Fruit fly (Drosophila melanogaster) whole organism, embryonic: ENCODE data around the gene CG1233.

Source experiments
- Atf6 ChIP-seq: fragments of 200-800 bp; sonication (Bioruptor generic); IDR thresholded peaks from 2 replicates; pipeline ENCODE4 v1.3.6; 2022; ENCODE audit warnings: missing biosample characterization, missing genetic modification characterization
- Bdp1 ChIP-seq: fragments of 200-800 bp; sonication (Bioruptor generic); optimal IDR thresholded peaks from 3 replicates; lab custom pipeline; 2016; ENCODE audit warnings: missing biosample characterization, missing genetic modification characterization
- C15 ChIP-seq: fragments of 200-800 bp; sonication (Bioruptor generic); IDR thresholded peaks from 3 replicates; pipeline ENCODE4 v1.3.6; 2022; ENCODE audit warnings: missing biosample characterization, missing genetic modification characterization
- CG10267 ChIP-seq: fragments of 200-800 bp; sonication (Bioruptor generic); optimal IDR thresholded peaks from 2 replicates; lab custom pipeline; 2018; ENCODE audit warnings: missing biosample characterization, mild to moderate bottlenecking, missing genetic modification characterization, moderate library complexity
- CG10979 ChIP-seq: fragments of 200-800 bp; sonication (Bioruptor generic); optimal IDR thresholded peaks from 2 replicates; lab custom pipeline; 2018; ENCODE audit warnings: missing biosample characterization, mild to moderate bottlenecking, missing genetic modification characterization, moderate library complexity
- CG11504 ChIP-seq: fragments of 200-800 bp; sonication (Bioruptor generic); optimal IDR thresholded peaks from 3 replicates; lab custom pipeline; 2019; ENCODE audit warnings: missing biosample characterization, mild to moderate bottlenecking, missing genetic modification characterization, moderate library complexity
- CG12391 ChIP-seq: fragments of 200-800 bp; sonication (Bioruptor generic); optimal IDR thresholded peaks from 3 replicates; lab custom pipeline; 2018; ENCODE audit warnings: missing biosample characterization, mild to moderate bottlenecking, missing genetic modification characterization, moderate library complexity
- CG12659 ChIP-seq: fragments of 200-800 bp; sonication (Bioruptor generic); optimal IDR thresholded peaks from 3 replicates; lab custom pipeline; 2017; ENCODE audit warnings: mild to moderate bottlenecking, missing biosample characterization, missing genetic modification reagents, missing genetic modification characterization
- CG13123 ChIP-seq: fragments of 200-800 bp; sonication (Bioruptor generic); optimal IDR thresholded peaks from 2 replicates; lab custom pipeline; 2016; ENCODE audit warnings: missing biosample characterization, missing genetic modification characterization
- CG15601 ChIP-seq: fragments of 200-800 bp; sonication (Bioruptor generic); optimal IDR thresholded peaks from 3 replicates; lab custom pipeline; 2019; ENCODE audit warnings: missing biosample characterization, mild to moderate bottlenecking, missing genetic modification characterization, moderate library complexity
- CG16815 ChIP-seq: fragments of 200-800 bp; sonication (Bioruptor generic); optimal IDR thresholded peaks from 3 replicates; lab custom pipeline; 2017; ENCODE audit warnings: missing biosample characterization, mild to moderate bottlenecking, missing genetic modification characterization
- CG17328 ChIP-seq: fragments of 200-800 bp; sonication (Bioruptor generic); IDR thresholded peaks from 2 replicates; pipeline ENCODE4 v1.3.6; 2022; ENCODE audit warnings: missing biosample characterization, missing genetic modification characterization
- CG17359 ChIP-seq: fragments of 200-800 bp; sonication (Bioruptor generic); optimal IDR thresholded peaks from 3 replicates; lab custom pipeline; 2018; ENCODE audit warnings: missing biosample characterization, mild to moderate bottlenecking, missing genetic modification characterization, moderate library complexity
- CG17385 ChIP-seq: fragments of 200-800 bp; sonication (Bioruptor generic); optimal IDR thresholded peaks from 3 replicates; lab custom pipeline; 2018; ENCODE audit warnings: missing biosample characterization, mild to moderate bottlenecking, missing genetic modification characterization
- CG18262 ChIP-seq: fragments of 200-800 bp; optimal IDR thresholded peaks from 3 replicates; lab custom pipeline; 2019; ENCODE audit warnings: missing biosample characterization, mild to moderate bottlenecking, missing genetic modification characterization, moderate library complexity
- CG2116 ChIP-seq: fragments of 200-800 bp; sonication (Bioruptor generic); optimal IDR thresholded peaks from 3 replicates; lab custom pipeline; 2018; ENCODE audit warnings: missing biosample characterization, mild to moderate bottlenecking, missing genetic modification characterization
- CG2120 ChIP-seq: fragments of 200-800 bp; sonication (Bioruptor generic); optimal IDR thresholded peaks from 3 replicates; lab custom pipeline; 2016; ENCODE audit warnings: missing biosample characterization, missing genetic modification characterization
- CG31388 ChIP-seq: fragments of 200-800 bp; sonication (Bioruptor generic); optimal IDR thresholded peaks from 2 replicates; lab custom pipeline; 2016; ENCODE audit warnings: missing biosample characterization, missing genetic modification characterization
- CG31441 ChIP-seq: fragments of 200-800 bp; sonication (Bioruptor generic); IDR thresholded peaks from 2 replicates; pipeline ENCODE4 v1.3.6; 2022; ENCODE audit warnings: missing biosample characterization, missing genetic modification characterization
- CG33213 ChIP-seq: fragments of 200-800 bp; sonication (Bioruptor generic); optimal IDR thresholded peaks from 3 replicates; lab custom pipeline; 2016; ENCODE audit warnings: missing biosample characterization, missing genetic modification characterization
- CG3407 ChIP-seq: fragments of 200-800 bp; sonication (Bioruptor generic); optimal IDR thresholded peaks from 2 replicates; lab custom pipeline; 2018; ENCODE audit warnings: missing biosample characterization, mild to moderate bottlenecking, missing genetic modification characterization
- CG3838 ChIP-seq: fragments of 200-800 bp; sonication (Bioruptor generic); optimal IDR thresholded peaks from 3 replicates; lab custom pipeline; 2016; ENCODE audit warnings: missing biosample characterization, missing genetic modification characterization
- CG7556 ChIP-seq: fragments of 200-800 bp; sonication (Bioruptor generic); optimal IDR thresholded peaks from 2 replicates; lab custom pipeline; 2017; ENCODE audit warnings: missing biosample characterization, mild to moderate bottlenecking, missing genetic modification characterization
- CG8388 ChIP-seq: fragments of 200-800 bp; sonication (Bioruptor generic); optimal IDR thresholded peaks from 2 replicates; lab custom pipeline; 2019; ENCODE audit warnings: missing biosample characterization, mild to moderate bottlenecking, missing genetic modification characterization, moderate library complexity
- CG8924 ChIP-seq: fragments of 200-800 bp; optimal IDR thresholded peaks from 3 replicates; lab custom pipeline; 2019; ENCODE audit warnings: missing biosample characterization, mild to moderate bottlenecking, missing genetic modification characterization, moderate library complexity
- CG9817 ChIP-seq: fragments of 200-800 bp; sonication (Bioruptor generic); optimal IDR thresholded peaks from 2 replicates; lab custom pipeline; 2018; ENCODE audit warnings: missing biosample characterization, mild to moderate bottlenecking, missing genetic modification characterization, moderate library complexity
- D19A ChIP-seq: fragments of 200-800 bp; optimal IDR thresholded peaks from 3 replicates; lab custom pipeline; 2019; ENCODE audit warnings: missing biosample characterization, mild to moderate bottlenecking, missing genetic modification characterization, moderate library complexity
- Dek ChIP-seq: fragments of 200-800 bp; sonication (Bioruptor generic); optimal IDR thresholded peaks from 3 replicates; lab custom pipeline; 2019; ENCODE audit warnings: missing biosample characterization, mild to moderate bottlenecking, missing genetic modification characterization, moderate library complexity
- Drgx ChIP-seq: fragments of 200-800 bp; sonication (Bioruptor generic); IDR thresholded peaks from 2 replicates; pipeline ENCODE4 v1.3.6; 2022; ENCODE audit warnings: missing biosample characterization, missing genetic modification characterization
- ERR ChIP-seq: fragments of 200-800 bp; sonication (Bioruptor generic); optimal IDR thresholded peaks from 2 replicates; lab custom pipeline; 2016; ENCODE audit warnings: missing biosample characterization, missing genetic modification characterization
- Ets65A ChIP-seq: fragments of 200-800 bp; sonication (Bioruptor generic); peaks from one replicate; lab custom pipeline; 2016; ENCODE audit warnings: missing biosample characterization, missing genetic modification characterization
- MBD-R2 ChIP-seq: fragments of 200-800 bp; sonication (Bioruptor generic); IDR thresholded peaks from 2 replicates; pipeline ENCODE4 v1.3.6; 2022; ENCODE audit warnings: missing biosample characterization, missing genetic modification characterization
- Mad ChIP-seq: fragments of 200-800 bp; sonication (Bioruptor generic); optimal IDR thresholded peaks from 2 replicates; lab custom pipeline; 2016; ENCODE audit warnings: missing biosample characterization, missing genetic modification characterization
- Myb ChIP-seq: fragments of 200-800 bp; sonication (Bioruptor generic); optimal IDR thresholded peaks from 2 replicates; lab custom pipeline; 2016; ENCODE audit warnings: missing biosample characterization, missing genetic modification characterization
- Nf-YC ChIP-seq: fragments of 200-800 bp; optimal IDR thresholded peaks from 3 replicates; lab custom pipeline; 2019; ENCODE audit warnings: missing biosample characterization, mild to moderate bottlenecking, missing genetic modification characterization, moderate library complexity
- Oli ChIP-seq: fragments of 200-800 bp; sonication (Bioruptor generic); optimal IDR thresholded peaks from 2 replicates; lab custom pipeline; 2018; ENCODE audit warnings: missing biosample characterization, mild to moderate bottlenecking, missing genetic modification characterization, moderate library complexity
- PHDP ChIP-seq: fragments of 200-800 bp; sonication (Bioruptor generic); optimal IDR thresholded peaks from 3 replicates; lab custom pipeline; 2018; ENCODE audit warnings: missing biosample characterization, mild to moderate bottlenecking, missing genetic modification characterization, moderate library complexity
- ab ChIP-seq: fragments of 200-800 bp; sonication (Bioruptor generic); optimal IDR thresholded peaks from 2 replicates; lab custom pipeline; 2016; ENCODE audit warnings: missing biosample characterization, missing genetic modification characterization
- ase ChIP-seq: fragments of 200-800 bp; sonication (Bioruptor generic); IDR thresholded peaks from 3 replicates; pipeline ENCODE4 v1.3.6; 2022; ENCODE audit warnings: missing biosample characterization, missing genetic modification characterization
- ato ChIP-seq: fragments of 200-800 bp; sonication (Bioruptor generic); IDR thresholded peaks from 2 replicates; pipeline ENCODE4 v1.3.6; 2022; ENCODE audit warnings: missing biosample characterization, missing genetic modification characterization; ENCODE audit not compliant: partially characterized antibody
- dm ChIP-seq: fragments of 200-800 bp; sonication (Bioruptor generic); optimal IDR thresholded peaks from 3 replicates; lab custom pipeline; 2016; ENCODE audit warnings: missing biosample characterization, missing genetic modification characterization
- dysf ChIP-seq: fragments of 200-800 bp; sonication (Bioruptor generic); IDR thresholded peaks from 3 replicates; pipeline ENCODE4 v1.3.6; 2022; ENCODE audit warnings: missing biosample characterization, missing genetic modification characterization
- fd96Cb ChIP-seq: fragments of 200-800 bp; sonication (Bioruptor generic); optimal IDR thresholded peaks from 2 replicates; lab custom pipeline; 2018; ENCODE audit warnings: missing biosample characterization, mild to moderate bottlenecking, missing genetic modification characterization, moderate library complexity
- gcm ChIP-seq: fragments of 200-800 bp; sonication (Bioruptor generic); optimal IDR thresholded peaks from 2 replicates; lab custom pipeline; 2019; ENCODE audit warnings: missing biosample characterization, mild to moderate bottlenecking, missing genetic modification characterization, moderate library complexity
- gem ChIP-seq: fragments of 200-800 bp; sonication (Bioruptor generic); optimal IDR thresholded peaks from 2 replicates; lab custom pipeline; 2019; ENCODE audit warnings: missing biosample characterization, mild to moderate bottlenecking, missing genetic modification characterization, moderate library complexity
- gfzf ChIP-seq: fragments of 200-800 bp; sonication (Bioruptor generic); optimal IDR thresholded peaks from 2 replicates; lab custom pipeline; 2016; ENCODE audit warnings: missing biosample characterization, mild to moderate bottlenecking, missing genetic modification characterization, moderate library complexity
- lmd ChIP-seq: fragments of 200-800 bp; sonication (Bioruptor generic); IDR thresholded peaks from 2 replicates; pipeline ENCODE4 v1.3.6; 2022; ENCODE audit warnings: missing biosample characterization, missing genetic modification characterization
- nmo ChIP-seq: fragments of 200-800 bp; sonication (Bioruptor generic); optimal IDR thresholded peaks from 2 replicates; lab custom pipeline; 2018; ENCODE audit warnings: missing biosample characterization, mild to moderate bottlenecking, missing genetic modification characterization, moderate library complexity
- rib ChIP-seq: fragments of 200-800 bp; sonication (Bioruptor generic); IDR thresholded peaks from 2 replicates; pipeline ENCODE4 v1.3.6; 2022; ENCODE audit warnings: missing biosample characterization, missing genetic modification characterization
- sens ChIP-seq: fragments of 200-800 bp; sonication (Bioruptor generic); peaks from one replicate; lab custom pipeline; 2016; ENCODE audit warnings: missing biosample characterization, missing genetic modification characterization
- vvl ChIP-seq: fragments of 200-800 bp; sonication (Bioruptor generic); IDR thresholded peaks from 2 replicates; pipeline ENCODE4 v1.3.6; 2022; ENCODE audit warnings: missing biosample characterization, missing genetic modification characterization
- yki ChIP-seq: fragments of >200 bp; optimal IDR thresholded peaks from 3 replicates; lab custom pipeline; 2018

The CG1233 gene

DNA sequence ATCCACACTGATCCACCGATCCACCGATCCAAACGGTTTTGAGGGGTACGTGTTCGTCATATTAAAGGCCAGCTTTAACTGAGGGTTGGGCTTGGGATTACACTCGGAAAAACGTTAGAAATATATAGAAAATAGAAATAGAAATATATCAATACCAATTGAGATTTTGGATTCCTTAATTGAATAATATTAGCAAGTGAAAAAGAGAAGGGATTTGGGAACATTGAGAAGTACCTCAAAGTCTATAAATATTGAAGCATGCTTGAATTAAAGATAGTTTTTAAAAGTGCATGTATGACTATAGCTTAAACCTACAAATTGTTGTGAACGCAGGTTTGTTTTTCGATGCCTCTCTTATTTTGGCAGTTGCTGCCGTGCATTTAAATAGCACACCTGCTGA, 33.9 kb downstream of the CG1233 start:
- no peak for TF ChIP-seq CG13123
- peak; percentile 16 for TF ChIP-seq CG17359 (tag; lab: Kevin White, UChicago)
- TF ChIP-seq CG12391 (tag; lab: Kevin White, UChicago) = peak; percentile 25
- TF ChIP-seq CG9817 (tag; lab: Kevin White, UChicago) = peak; percentile 29
- no peak for TF ChIP-seq rib (GFP tag; lab: Robert Waterston, UW)
- peak; percentile 34 for TF ChIP-seq Oli (tag; lab: Kevin White, UChicago)
- no peak for TF ChIP-seq CG16815 (GFP tag; lab: Kevin White, UChicago)
- TF ChIP-seq CG31441 = peak; percentile 24; the same call in 1 of the 2 replicates
- peak; percentile 45 for TF ChIP-seq CG10979 (tag; lab: Kevin White, UChicago)
- no peak for TF ChIP-seq ase
- TF ChIP-seq dysf (GFP tag; lab: Robert Waterston, UW) = no peak
- TF ChIP-seq CG31388 (GFP tag; lab: Kevin White, UChicago) = no peak
- no peak for TF ChIP-seq Drgx (GFP tag; lab: Robert Waterston, UW)
- TF ChIP-seq C15 (GFP tag; lab: Robert Waterston, UW) = no peak
- peak; percentile 40 for TF ChIP-seq CG18262 (tag; lab: Kevin White, UChicago)
- peak; percentile 5 for TF ChIP-seq CG8388 (GFP tag; lab: Kevin White, UChicago)
- TF ChIP-seq Dek (tag; lab: Kevin White, UChicago) = no peak
- TF ChIP-seq PHDP = peak; percentile 29
- 0 out of 2 replicates have a peak, but pooled peaks have one; percentile 13 for TF ChIP-seq lmd (GFP tag; lab: Robert Waterston, UW)
- TF ChIP-seq Nf-YC (tag; lab: Kevin White, UChicago) = no peak
- no peak for TF ChIP-seq dm
- no peak for TF ChIP-seq CG33213
- TF ChIP-seq sens = peak; percentile 48
- no peak for TF ChIP-seq Atf6 (GFP tag; lab: Robert Waterston, UW)
- TF ChIP-seq D19A = peak; percentile 30
- TF ChIP-seq CG3838 = no peak
- peak; percentile 60 for TF ChIP-seq CG11504 (tag; lab: Kevin White, UChicago)
- TF ChIP-seq gcm = no peak
- TF ChIP-seq CG8924 (tag; lab: Kevin White, UChicago) = peak; percentile 11
- peak; percentile 62 for TF ChIP-seq gem (tag; lab: Kevin White, UChicago)
- peak; percentile 32 for TF ChIP-seq nmo
- peak; percentile 11 for TF ChIP-seq CG10267 (tag; lab: Kevin White, UChicago)
- TF ChIP-seq CG17328 (GFP tag; lab: Robert Waterston, UW) = 0 out of 2 replicates have a peak, but pooled peaks have one; percentile 35
- TF ChIP-seq CG17385 (GFP tag; lab: Kevin White, UChicago) = peak; percentile 26
- no peak for TF ChIP-seq ato (GFP tag; lab: Robert Waterston, UW)
- no peak for TF ChIP-seq CG3407 (GFP tag; lab: Kevin White, UChicago)
- TF ChIP-seq yki (lab: Kevin White, UChicago) = no peak
- TF ChIP-seq fd96Cb (tag; lab: Kevin White, UChicago) = peak; percentile 25
- TF ChIP-seq ERR (GFP tag; lab: Kevin White, UChicago) = no peak
- no peak for TF ChIP-seq Ets65A (GFP tag; lab: Kevin White, UChicago)
- TF ChIP-seq CG15601 = peak; percentile 14
- TF ChIP-seq Myb (GFP tag; lab: Kevin White, UChicago) = no peak
- TF ChIP-seq gfzf = no peak
- TF ChIP-seq vvl (GFP tag; lab: Robert Waterston, UW) = no peak; the same call in 1 of the 2 replicates
- no peak for TF ChIP-seq ab (GFP tag; lab: Kevin White, UChicago)
- TF ChIP-seq Mad = no peak
- TF ChIP-seq CG12659 (GFP tag; lab: Kevin White, UChicago) = peak; percentile 5
- TF ChIP-seq CG2120 = peak; percentile 12
- no peak for TF ChIP-seq CG2116
- TF ChIP-seq MBD-R2 (GFP tag; lab: Robert Waterston, UW) = no peak
- no peak for TF ChIP-seq Bdp1 (GFP tag; lab: Kevin White, UChicago)
- peak; percentile 8 for TF ChIP-seq CG7556 (GFP tag; lab: Kevin White, UChicago)
